Fruit fly (Drosophila melanogaster) whole organism: ENCODE results near the gene Glyat.

Source experiments
- CG8478 ChIP-seq: fragments of >200 bp; optimal IDR thresholded peaks from 2 replicates; lab custom pipeline; 2018; ENCODE audit warnings: inconsistent platforms
- Dll ChIP-seq: fragments of >200 bp; optimal IDR thresholded peaks from 2 replicates; lab custom pipeline; 2017
- EcR ChIP-seq, 2 experiments: fragments of >200 bp; optimal IDR thresholded peaks; 2 replicates each; lab custom pipeline; 2017; ENCODE audit warnings: missing biosample characterization in 2 of 2, missing genetic modification characterization in 2 of 2, missing genetic modification reagents in 2 of 2
- pan ChIP-seq: fragments of >200 bp; optimal IDR thresholded peaks from 2 replicates; lab custom pipeline; 2017
- psq ChIP-seq: fragments of >200 bp; optimal IDR thresholded peaks from 2 replicates; lab custom pipeline; 2017
- usp ChIP-seq: fragments of >200 bp; optimal IDR thresholded peaks from 2 replicates; lab custom pipeline; 2017; ENCODE audit warnings: missing biosample characterization, missing genetic modification characterization, mixed read lengths

Glyat gene

dm6 chr2L:7998080-7998457 is 12.4 kb downstream of the Glyat start, which contains the start of gene CG7227:
Gene CG7227 (minus strand): TSS chr2L:7998151.
- TF ChIP-seq Dll = no peak
- no peak for TF ChIP-seq psq (lab: Kevin White, UChicago)
- TF ChIP-seq usp (GFP tag; lab: Kevin White, UChicago) = no peak
- TF ChIP-seq pan (lab: Kevin White, UChicago) = no peak
- no peak for TF ChIP-seq CG8478
- no peak for TF ChIP-seq EcR (GFP tag; optimal IDR thresholded peaks at IDR 0.05; lab: Kevin White, UChicago)

- TF ChIP-seq pan (lab: Kevin White, UChicago) (no peak), psq (lab: Kevin White, UChicago) (no peak), usp (GFP tag; lab: Kevin White, UChicago) (no peak), EcR (GFP tag; optimal IDR thresholded peaks at IDR 0.05; lab: Kevin White, UChicago) (no peak), Dll (no peak), CG8478 (no peak)
Observed at dm6 chr2L:7997290-7998079, 13.0 kb downstream of the Glyat start.

DNA sequence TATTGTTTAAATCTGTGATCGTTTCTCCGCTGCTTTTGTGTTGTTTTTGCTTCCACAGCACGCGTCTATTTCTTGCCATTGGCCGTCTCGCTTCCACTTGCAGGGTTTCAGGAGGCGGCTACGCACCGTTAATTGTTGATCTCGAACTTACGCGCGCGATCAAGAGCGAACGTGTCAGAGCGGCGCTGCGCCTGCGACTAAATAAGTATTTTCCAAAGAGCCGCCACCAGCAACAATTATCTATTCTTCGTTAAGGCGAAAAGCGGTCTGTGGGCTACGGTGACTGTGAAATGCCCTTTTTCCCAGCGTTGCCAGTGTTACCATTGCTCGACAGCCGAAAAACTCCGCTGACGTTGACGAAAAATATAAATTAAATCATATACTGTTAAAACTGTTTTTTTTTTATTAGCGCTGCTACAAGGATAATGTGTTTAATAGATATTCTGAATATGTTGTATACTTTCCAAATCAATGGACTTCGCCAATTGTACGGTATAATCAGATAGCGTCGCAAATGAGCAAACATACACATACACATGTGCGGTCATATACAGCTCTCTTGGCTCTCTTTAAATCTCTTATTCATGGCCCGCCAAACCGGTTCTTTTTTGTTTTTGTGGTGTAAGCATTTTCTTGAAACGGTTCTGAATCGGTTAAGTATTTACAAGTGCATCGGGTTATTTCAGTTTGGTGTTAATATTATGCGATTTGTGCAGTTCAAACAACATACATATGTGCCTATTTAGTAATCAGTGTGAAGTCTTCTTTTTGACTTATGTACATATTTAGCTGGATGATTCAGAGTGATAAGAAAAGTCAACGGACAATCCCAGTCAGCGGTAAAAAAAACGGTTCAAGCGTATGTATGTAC is 16.2 kb downstream of the Glyat start, which contains the start of gene pes:
Gene pes, minus strand, starts transcription at position 201 of the 871 bp plus-strand sequence.
- TF ChIP-seq CG8478 (no peak), psq (lab: Kevin White, UChicago) (no peak), Dll (no peak), usp (GFP tag; lab: Kevin White, UChicago) (no peak), EcR (GFP tag; optimal IDR thresholded peaks at IDR 0.05; lab: Kevin White, UChicago) (no peak), pan (lab: Kevin White, UChicago) (no peak)

- no peak for TF ChIP-seq Dll
- no peak for TF ChIP-seq EcR (GFP tag; optimal IDR thresholded peaks at IDR 0.05; lab: Kevin White, UChicago)
- no peak for TF ChIP-seq usp (GFP tag; lab: Kevin White, UChicago)
- no peak for TF ChIP-seq CG8478
- TF ChIP-seq pan (lab: Kevin White, UChicago) = no peak
- TF ChIP-seq psq (lab: Kevin White, UChicago) = no peak
Observed at dm6 chr2L:7993062-7993685, 17.3 kb downstream of the Glyat start.

DNA sequence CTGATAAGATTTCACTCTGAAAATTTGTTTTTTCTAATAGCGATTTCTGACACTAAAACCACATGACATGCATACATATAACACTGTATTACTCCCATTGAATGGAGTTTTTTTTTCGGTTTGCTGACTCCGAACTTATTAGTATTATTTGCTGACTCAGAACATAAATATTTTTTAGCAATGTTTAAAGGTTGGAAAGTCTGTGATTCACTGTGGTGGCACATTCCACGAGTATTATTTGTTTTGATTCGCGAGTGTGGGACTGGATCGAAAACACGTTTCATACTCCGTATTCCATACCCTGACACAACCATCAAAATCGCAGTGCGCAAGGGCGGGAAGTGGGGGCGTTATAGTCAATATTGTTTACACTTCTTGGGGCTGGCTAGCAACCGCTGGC is 17.8 kb downstream of the Glyat start:
- no peak for TF ChIP-seq usp (GFP tag; lab: Kevin White, UChicago)
- no peak for TF ChIP-seq EcR (GFP tag; optimal IDR thresholded peaks at IDR 0.05; lab: Kevin White, UChicago)
- no peak for TF ChIP-seq psq (lab: Kevin White, UChicago)
- TF ChIP-seq CG8478 = no peak
- no peak for TF ChIP-seq Dll
- TF ChIP-seq pan (lab: Kevin White, UChicago) = no peak

dm6 chr2L:7991951-7992350 is 18.5 kb downstream of the Glyat start:
- TF ChIP-seq EcR (GFP tag; optimal IDR thresholded peaks at IDR 0.05; lab: Kevin White, UChicago) (no peak), pan (lab: Kevin White, UChicago) (no peak), psq (lab: Kevin White, UChicago) (no peak), CG8478 (no peak)

DNA sequence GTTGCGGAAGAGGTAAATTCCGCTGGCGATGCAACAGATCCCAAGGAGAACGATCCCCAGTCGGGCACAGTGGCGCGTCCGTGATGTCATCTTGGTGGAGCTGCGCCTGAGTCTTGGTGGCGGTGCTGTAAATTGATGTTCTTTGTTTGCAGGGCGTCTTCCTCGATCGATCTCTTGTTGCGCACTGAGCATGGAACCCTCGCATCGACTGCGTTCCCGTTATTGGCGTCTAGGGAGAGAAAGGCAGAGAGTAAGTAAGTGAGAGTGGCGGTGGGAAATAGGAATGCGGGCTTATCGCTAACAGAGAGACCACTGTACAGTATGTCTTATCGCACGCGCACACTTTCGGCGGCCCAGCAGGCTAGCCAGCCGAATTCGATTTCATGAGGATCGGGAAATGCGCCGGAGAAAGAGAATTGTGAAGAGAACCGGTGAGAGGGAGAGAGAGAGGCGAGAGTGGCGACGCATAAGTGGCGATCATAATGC is 19.0 kb downstream of the Glyat start:
- TF ChIP-seq Dll (peak; percentile 93), usp (GFP tag; lab: Kevin White, UChicago) (no peak)

DNA sequence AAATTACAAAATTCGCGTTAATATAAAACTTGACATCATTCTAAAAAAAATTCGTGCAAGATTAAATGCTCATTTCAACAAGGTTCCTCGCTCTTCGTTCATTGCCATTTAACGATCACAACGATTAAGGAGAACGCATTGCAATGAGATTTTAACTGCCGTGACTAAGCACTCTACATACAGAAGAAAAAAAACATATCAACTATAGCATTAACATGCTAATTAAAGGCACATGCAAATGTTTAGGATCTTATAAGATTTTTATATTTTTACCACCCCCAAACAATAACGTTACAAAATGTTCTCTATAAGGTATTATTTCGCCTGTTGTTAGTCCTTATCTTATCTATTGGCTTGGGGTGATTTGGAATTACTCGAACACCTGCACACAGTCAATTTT is 19.7 kb downstream of the Glyat start:
- TF ChIP-seq EcR (GFP tag; optimal IDR thresholded peaks at IDR 0.05; lab: Kevin White, UChicago) (no peak), CG8478 (no peak), Dll (no peak), usp (GFP tag; lab: Kevin White, UChicago) (no peak), psq (lab: Kevin White, UChicago) (no peak), pan (lab: Kevin White, UChicago) (no peak)

DNA sequence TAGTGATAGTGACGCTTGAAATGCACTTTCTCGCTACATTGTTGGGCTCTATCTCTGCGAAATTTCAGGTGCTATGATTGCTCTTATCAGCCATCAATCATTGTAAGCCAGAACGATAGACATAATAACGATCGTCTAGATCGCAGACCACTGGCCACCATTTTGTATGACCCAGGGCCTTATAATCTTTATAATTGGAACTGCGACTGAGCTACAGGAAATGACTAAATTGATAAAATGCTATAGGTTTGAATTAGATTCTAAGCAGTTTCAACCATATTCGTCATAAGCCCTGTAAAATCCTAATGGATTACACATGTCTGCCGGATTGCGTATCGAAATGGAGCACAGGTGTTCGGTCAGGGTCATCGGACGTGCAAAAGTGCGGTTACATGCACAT is 20.6 kb downstream of the Glyat start:
- TF ChIP-seq Dll (no peak), CG8478 (no peak), usp (GFP tag; lab: Kevin White, UChicago) (no peak), pan (lab: Kevin White, UChicago) (no peak), psq (lab: Kevin White, UChicago) (no peak), EcR (GFP tag; optimal IDR thresholded peaks at IDR 0.05; lab: Kevin White, UChicago) (no peak)

DNA sequence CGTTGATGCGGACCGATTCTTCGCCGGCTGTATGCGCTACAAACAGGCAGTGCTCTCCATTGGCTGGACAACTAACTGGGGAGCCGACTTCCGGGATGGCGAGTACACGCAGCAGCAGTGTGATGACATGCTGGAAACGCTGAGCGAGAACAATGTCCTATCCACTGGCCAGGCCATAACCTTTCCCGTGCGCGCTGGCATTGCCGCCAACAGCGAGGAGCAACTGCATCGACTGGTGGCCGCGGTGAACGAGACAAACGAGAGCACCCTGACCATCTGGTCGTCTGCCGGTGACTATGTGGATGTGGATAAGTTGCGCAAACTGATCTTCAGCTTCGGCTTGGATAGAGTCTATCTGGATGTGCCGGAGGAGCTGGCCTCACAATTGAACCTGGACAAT is 24.2 kb downstream of the Glyat start:
- TF ChIP-seq pan (lab: Kevin White, UChicago) (no peak), usp (GFP tag; lab: Kevin White, UChicago) (no peak), EcR (GFP tag; optimal IDR thresholded peaks at IDR 0.05; lab: Kevin White, UChicago) (no peak), Dll (no peak)

DNA sequence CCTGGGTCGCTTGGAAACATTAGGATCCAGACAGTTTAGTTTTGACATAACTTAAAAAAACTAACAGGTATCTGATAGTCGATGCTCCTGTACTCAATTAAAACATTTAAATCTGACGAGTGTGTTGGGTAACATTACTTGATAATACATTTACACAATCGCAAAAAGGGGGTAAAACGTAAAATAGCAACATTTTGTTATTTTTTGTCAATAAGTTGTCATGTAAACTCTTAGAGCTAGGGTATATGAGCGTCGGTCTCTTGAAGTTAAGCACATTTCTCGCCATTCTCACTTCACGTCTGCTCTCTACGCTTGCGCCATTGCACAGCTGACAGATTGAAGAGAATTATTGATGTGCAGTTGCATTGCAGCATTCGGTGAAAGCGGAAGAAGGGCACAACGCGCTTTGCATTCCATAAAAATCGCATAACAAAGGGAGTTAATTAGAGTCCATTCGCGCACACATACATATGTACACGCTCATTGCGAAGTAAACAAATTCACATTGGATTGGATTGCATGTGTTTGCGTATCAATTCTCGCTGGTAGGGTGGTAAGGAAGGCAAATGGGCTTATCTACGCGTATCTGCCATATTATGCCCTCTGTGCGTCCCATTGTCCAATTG is 25.4 kb downstream of the Glyat start:
- TF ChIP-seq pan (lab: Kevin White, UChicago) (no peak), usp (GFP tag; lab: Kevin White, UChicago) (no peak), psq (lab: Kevin White, UChicago) (no peak), Dll (no peak), CG8478 (no peak), EcR (GFP tag; optimal IDR thresholded peaks at IDR 0.05; lab: Kevin White, UChicago) (no peak)
